Fruit fly (Drosophila melanogaster) whole organism, embryonic: ENCODE data around the gene CG3040.

Experiments used
- Atf3 ChIP-seq: fragments of 200-800 bp; sonication (Bioruptor generic); optimal IDR thresholded peaks from 3 replicates; lab custom pipeline; 2016; ENCODE audit warnings: missing biosample characterization, missing genetic modification characterization
- CG10543 ChIP-seq: fragments of 200-800 bp; sonication (Bioruptor generic); optimal IDR thresholded peaks from 3 replicates; lab custom pipeline; 2017; ENCODE audit warnings: missing biosample characterization, mild to moderate bottlenecking, missing genetic modification characterization, moderate library complexity
- CG10654 ChIP-seq: fragments of 200-800 bp; sonication (Bioruptor generic); optimal IDR thresholded peaks from 2 replicates; lab custom pipeline; 2016; ENCODE audit warnings: missing biosample characterization, missing genetic modification characterization
- CG12104 ChIP-seq: fragments of 200-800 bp; sonication (Bioruptor generic); optimal IDR thresholded peaks from 3 replicates; lab custom pipeline; 2016; ENCODE audit warnings: missing biosample characterization, missing genetic modification characterization
- CG12659 ChIP-seq: fragments of 200-800 bp; sonication (Bioruptor generic); optimal IDR thresholded peaks from 3 replicates; lab custom pipeline; 2017; ENCODE audit warnings: mild to moderate bottlenecking, missing biosample characterization, missing genetic modification reagents, missing genetic modification characterization
- CG15073 ChIP-seq: fragments of 200-800 bp; sonication (Bioruptor generic); optimal IDR thresholded peaks from 2 replicates; lab custom pipeline; 2016; ENCODE audit warnings: missing biosample characterization, missing genetic modification characterization
- CG16813 ChIP-seq: fragments of 200-800 bp; sonication (Bioruptor generic); IDR thresholded peaks from 3 replicates; pipeline ENCODE4 v1.3.6; 2022; ENCODE audit warnings: missing biosample characterization, missing genetic modification characterization; ENCODE audit not compliant: partially characterized antibody
- CG16815 ChIP-seq: fragments of 200-800 bp; sonication (Bioruptor generic); optimal IDR thresholded peaks from 3 replicates; lab custom pipeline; 2017; ENCODE audit warnings: missing biosample characterization, mild to moderate bottlenecking, missing genetic modification characterization
- CG2116 ChIP-seq: fragments of 200-800 bp; sonication (Bioruptor generic); optimal IDR thresholded peaks from 3 replicates; lab custom pipeline; 2018; ENCODE audit warnings: missing biosample characterization, mild to moderate bottlenecking, missing genetic modification characterization
- CG3163 ChIP-seq: fragments of 200-800 bp; sonication (Bioruptor generic); optimal IDR thresholded peaks from 3 replicates; lab custom pipeline; 2016; ENCODE audit warnings: missing biosample characterization, missing genetic modification characterization
- CG3407 ChIP-seq: fragments of 200-800 bp; sonication (Bioruptor generic); optimal IDR thresholded peaks from 2 replicates; lab custom pipeline; 2018; ENCODE audit warnings: missing biosample characterization, mild to moderate bottlenecking, missing genetic modification characterization
- CG3847 ChIP-seq: fragments of 200-800 bp; sonication (Bioruptor generic); IDR thresholded peaks from 2 replicates; pipeline ENCODE4 v1.3.6; 2022; ENCODE audit warnings: missing biosample characterization, missing genetic modification characterization
- CG4360 ChIP-seq: fragments of 200-800 bp; sonication (Bioruptor generic); IDR thresholded peaks from 2 replicates; pipeline ENCODE4 v1.3.6; 2022; ENCODE audit warnings: missing biosample characterization, missing genetic modification characterization
- CG4730 ChIP-seq: fragments of 200-800 bp; sonication (Bioruptor generic); IDR thresholded peaks from 2 replicates; pipeline ENCODE4 v1.3.6; 2022; ENCODE audit warnings: missing biosample characterization, missing genetic modification characterization
- CG6272 ChIP-seq: fragments of 200-800 bp; sonication (Bioruptor generic); IDR thresholded peaks from 2 replicates; pipeline ENCODE4 v1.3.6; 2022; ENCODE audit warnings: missing biosample characterization, missing genetic modification characterization
- CG7357 ChIP-seq: fragments of 200-800 bp; sonication (Bioruptor generic); IDR thresholded peaks from 3 replicates; pipeline ENCODE4 v1.3.6; 2022; ENCODE audit warnings: missing biosample characterization, missing genetic modification characterization
- CG7372 ChIP-seq: fragments of 200-800 bp; sonication (Bioruptor generic); IDR thresholded peaks from 2 replicates; pipeline ENCODE4 v1.3.6; 2022; ENCODE audit warnings: missing biosample characterization, missing genetic modification characterization
- CG7987 ChIP-seq: fragments of 200-800 bp; sonication (Bioruptor generic); optimal IDR thresholded peaks from 2 replicates; lab custom pipeline; 2018; ENCODE audit warnings: missing biosample characterization, mild to moderate bottlenecking, missing genetic modification characterization, moderate library complexity
- D19B ChIP-seq: fragments of 200-800 bp; sonication (Bioruptor generic); optimal IDR thresholded peaks from 2 replicates; lab custom pipeline; 2017; ENCODE audit warnings: missing biosample characterization, mild to moderate bottlenecking, missing genetic modification characterization
- Fer3 ChIP-seq: fragments of 200-800 bp; sonication (Bioruptor generic); optimal IDR thresholded peaks from 2 replicates; lab custom pipeline; 2018; ENCODE audit warnings: missing biosample characterization, mild to moderate bottlenecking, missing genetic modification characterization, moderate library complexity
- Gsc ChIP-seq: fragments of 200-800 bp; sonication (Bioruptor generic); IDR thresholded peaks from 2 replicates; pipeline ENCODE4 v1.3.6; 2022; ENCODE audit warnings: missing biosample characterization, missing genetic modification characterization
- Gug ChIP-seq: fragments of 200-800 bp; sonication (Bioruptor generic); IDR thresholded peaks from 4 replicates; pipeline ENCODE4 v1.3.6; 2022; ENCODE audit warnings: missing biosample characterization, missing genetic modification characterization
- HHEX ChIP-seq: fragments of 200-800 bp; sonication (Bioruptor generic); optimal IDR thresholded peaks from 3 replicates; lab custom pipeline; 2017; ENCODE audit warnings: missing biosample characterization, mild to moderate bottlenecking, missing genetic modification characterization, missing genetic modification reagents
- Hr3 ChIP-seq: fragments of 200-800 bp; sonication (Bioruptor generic); optimal IDR thresholded peaks from 3 replicates; lab custom pipeline; 2016; ENCODE audit warnings: missing biosample characterization, missing genetic modification characterization
- Kr ChIP-seq: fragments of 200-800 bp; sonication (Bioruptor generic); optimal IDR thresholded peaks from 2 replicates; lab custom pipeline; 2017; ENCODE audit warnings: missing biosample characterization, mild to moderate bottlenecking, missing genetic modification characterization
- Med ChIP-seq: fragments of 200-800 bp; sonication (Bioruptor generic); peaks from one replicate; lab custom pipeline; 2016; ENCODE audit warnings: missing biosample characterization, missing genetic modification characterization, mild to moderate bottlenecking, inconsistent platforms, moderate library complexity
- Meics ChIP-seq: fragments of 200-800 bp; sonication (Bioruptor generic); optimal IDR thresholded peaks from 2 replicates; lab custom pipeline; 2017; ENCODE audit warnings: missing biosample characterization, mild to moderate bottlenecking, missing genetic modification characterization
- Nf-YB ChIP-seq: fragments of 200-800 bp; sonication (Bioruptor generic); optimal IDR thresholded peaks from 3 replicates; lab custom pipeline; 2019; ENCODE audit warnings: missing biosample characterization, mild to moderate bottlenecking, missing genetic modification characterization, moderate library complexity
- Oli ChIP-seq: fragments of 200-800 bp; sonication (Bioruptor generic); optimal IDR thresholded peaks from 2 replicates; lab custom pipeline; 2018; ENCODE audit warnings: missing biosample characterization, mild to moderate bottlenecking, missing genetic modification characterization, moderate library complexity
- Opbp ChIP-seq: fragments of 200-800 bp; sonication (Bioruptor generic); IDR thresholded peaks from 3 replicates; pipeline ENCODE4 v1.3.6; 2022; ENCODE audit warnings: missing biosample characterization, missing genetic modification characterization; ENCODE audit not compliant: partially characterized antibody
- Scr ChIP-seq: fragments of 200-800 bp; sonication (Bioruptor generic); IDR thresholded peaks from 2 replicates; pipeline ENCODE4 v1.3.6; 2022; ENCODE audit warnings: missing biosample characterization, missing genetic modification characterization; ENCODE audit not compliant: partially characterized antibody
- Sry-β ChIP-seq: fragments of 200-800 bp; sonication (Bioruptor generic); optimal IDR thresholded peaks from 2 replicates; lab custom pipeline; 2018; ENCODE audit warnings: missing biosample characterization, mild to moderate bottlenecking, missing genetic modification characterization, moderate library complexity
- Vsx1 ChIP-seq: fragments of 200-800 bp; sonication (Bioruptor generic); optimal IDR thresholded peaks from 2 replicates; lab custom pipeline; 2017; ENCODE audit warnings: missing biosample characterization, mild to moderate bottlenecking, missing genetic modification characterization, missing genetic modification reagents
- ara ChIP-seq: fragments of 200-800 bp; sonication (Bioruptor generic); IDR thresholded peaks from 2 replicates; pipeline ENCODE4 v1.3.6; 2022; ENCODE audit warnings: missing biosample characterization, missing genetic modification characterization
- cad ChIP-seq: fragments of >200 bp; optimal IDR thresholded peaks from 2 replicates; lab custom pipeline; 2017; ENCODE audit warnings: missing biosample characterization, missing genetic modification characterization
- crc ChIP-seq: fragments of 200-800 bp; sonication (Bioruptor generic); optimal IDR thresholded peaks from 2 replicates; lab custom pipeline; 2016; ENCODE audit warnings: missing biosample characterization, missing genetic modification characterization
- dpn ChIP-seq, 2 experiments: fragments of 200-800 bp; sonication (Bioruptor generic); optimal IDR thresholded peaks; 3 replicates each; lab custom pipeline; 2016; ENCODE audit warnings: missing biosample characterization in 2 of 2, missing genetic modification characterization in 2 of 2
- fd96Cb ChIP-seq: fragments of 200-800 bp; sonication (Bioruptor generic); optimal IDR thresholded peaks from 2 replicates; lab custom pipeline; 2018; ENCODE audit warnings: missing biosample characterization, mild to moderate bottlenecking, missing genetic modification characterization, moderate library complexity
- gem ChIP-seq: fragments of 200-800 bp; sonication (Bioruptor generic); optimal IDR thresholded peaks from 2 replicates; lab custom pipeline; 2019; ENCODE audit warnings: missing biosample characterization, mild to moderate bottlenecking, missing genetic modification characterization, moderate library complexity
- grn ChIP-seq: fragments of 200-800 bp; sonication (Bioruptor generic); optimal IDR thresholded peaks from 3 replicates; lab custom pipeline; 2017; ENCODE audit warnings: missing biosample characterization, missing genetic modification characterization
- klu ChIP-seq: fragments of 200-800 bp; sonication (Bioruptor generic); IDR thresholded peaks from 2 replicates; pipeline ENCODE4 v1.3.6; 2022; ENCODE audit warnings: missing biosample characterization, missing genetic modification characterization
- lov ChIP-seq, 2 experiments: fragments of 200-800 bp in 1 of 2; fragments of >200 bp in 1 of 2; sonication (Bioruptor generic) in 1 of 2; IDR thresholded peaks in 1 of 2; optimal IDR thresholded peaks in 1 of 2; 2 replicates in 1 of 2; 3 replicates in 1 of 2; pipeline versions ENCODE4 v1.3.6 to Lab custom; 2017 to 2022; ENCODE audit warnings: missing biosample characterization in 1 of 2, missing genetic modification characterization in 1 of 2
- pfk ChIP-seq: fragments of 200-800 bp; sonication (Bioruptor generic); optimal IDR thresholded peaks from 2 replicates; lab custom pipeline; 2018; ENCODE audit warnings: missing biosample characterization, mild to moderate bottlenecking, missing genetic modification characterization, moderate library complexity
- pho ChIP-seq: fragments of 200-800 bp; sonication (Bioruptor generic); optimal IDR thresholded peaks from 2 replicates; lab custom pipeline; 2016; ENCODE audit warnings: missing biosample characterization, missing genetic modification characterization
- salm ChIP-seq: fragments of 200-800 bp; sonication (Bioruptor generic); optimal IDR thresholded peaks from 2 replicates; lab custom pipeline; 2018; ENCODE audit warnings: missing biosample characterization, mild to moderate bottlenecking, missing genetic modification characterization
- sc ChIP-seq, 3 experiments: fragments of >200 bp in 2 of 3; fragments of 200-800 bp in 1 of 3; sonication (Bioruptor generic) in 1 of 3; optimal IDR thresholded peaks; 2 replicates in 2 of 3; 3 replicates in 1 of 3; lab custom pipeline; 2017; ENCODE audit warnings: mild to moderate bottlenecking in 1 of 3, missing biosample characterization in 1 of 3, missing genetic modification characterization in 1 of 3, missing genetic modification reagents in 1 of 3
- scrt ChIP-seq: fragments of 200-800 bp; sonication (Bioruptor generic); optimal IDR thresholded peaks from 2 replicates; lab custom pipeline; 2018; ENCODE audit warnings: missing biosample characterization, mild to moderate bottlenecking, missing genetic modification characterization, moderate library complexity
- sisA ChIP-seq: fragments of 200-800 bp; sonication (Bioruptor generic); IDR thresholded peaks from 2 replicates; pipeline ENCODE4 v1.3.6; 2022; ENCODE audit warnings: missing biosample characterization, missing genetic modification characterization
- sr ChIP-seq: fragments of 200-800 bp; sonication (Bioruptor generic); IDR thresholded peaks from 3 replicates; pipeline ENCODE4 v1.3.6; 2022; ENCODE audit warnings: missing biosample characterization, missing genetic modification characterization
- trh ChIP-seq: fragments of 200-800 bp; sonication (Bioruptor generic); optimal IDR thresholded peaks from 2 replicates; lab custom pipeline; 2016; ENCODE audit warnings: missing biosample characterization, missing genetic modification characterization
- zf30C ChIP-seq: fragments of 200-800 bp; sonication (Bioruptor generic); optimal IDR thresholded peaks from 3 replicates; lab custom pipeline; 2018; ENCODE audit warnings: missing biosample characterization, mild to moderate bottlenecking, missing genetic modification characterization

The CG3040 gene

DNA sequence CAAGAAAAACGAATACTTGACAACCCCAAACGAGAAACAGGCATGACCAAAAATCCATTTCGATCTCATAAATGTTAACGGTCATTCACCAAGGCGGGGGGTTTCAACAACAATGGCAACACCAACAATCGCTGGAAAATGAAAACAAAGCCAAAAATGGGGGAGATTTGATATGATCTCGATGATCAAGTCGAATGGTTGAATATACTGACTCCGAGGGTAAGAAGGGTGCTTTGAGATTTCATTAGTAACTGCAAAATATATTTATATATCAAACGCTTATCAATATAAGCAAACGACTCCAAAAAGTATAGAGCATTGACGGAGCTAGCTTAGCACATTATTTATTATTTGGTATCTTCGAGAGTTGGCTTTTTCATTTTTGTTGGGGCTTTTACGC lies 16.9 kb upstream of the CG3040 start (continued):
- no peak for TF ChIP-seq cad (GFP tag; lab: Kevin White, UChicago)
- no peak for TF ChIP-seq ara
- TF ChIP-seq CG10543 (GFP tag; lab: Kevin White, UChicago) = no peak
- TF ChIP-seq CG7372 = no peak
- peak; percentile 44 for TF ChIP-seq grn (GFP tag; lab: Kevin White, UChicago)
- TF ChIP-seq CG6272 (GFP tag; lab: Robert Waterston, UW) = no peak
- no peak for TF ChIP-seq Fer3 (tag; lab: Kevin White, UChicago)
- TF ChIP-seq CG4360 (GFP tag; lab: Robert Waterston, UW) = no peak
- TF ChIP-seq gem (tag; lab: Kevin White, UChicago) = peak; percentile 34
- TF ChIP-seq CG4730 (GFP tag; lab: Robert Waterston, UW) = no peak
- TF ChIP-seq scrt (GFP tag; lab: Kevin White, UChicago) = no peak
- no peak for TF ChIP-seq Oli (tag; lab: Kevin White, UChicago)
- TF ChIP-seq pho (GFP tag; lab: Kevin White, UChicago) = no peak
- TF ChIP-seq Vsx1 (GFP tag; lab: Kevin White, UChicago) = no peak
- no peak for TF ChIP-seq Gug (GFP tag; lab: Robert Waterston, UW)
- TF ChIP-seq dpn (GFP tag; optimal IDR thresholded peaks at IDR 0.05; lab: Kevin White, UChicago) = no peak
- no peak for TF ChIP-seq CG12659
- TF ChIP-seq salm (tag; lab: Kevin White, UChicago) = no peak
- TF ChIP-seq CG16815 (GFP tag; lab: Kevin White, UChicago) = no peak
- no peak for TF ChIP-seq crc (GFP tag; lab: Kevin White, UChicago)
- no peak for TF ChIP-seq Sry-β (GFP tag; lab: Kevin White, UChicago)
- no peak for TF ChIP-seq CG16813 (GFP tag; lab: Robert Waterston, UW)
- no peak for TF ChIP-seq CG3163
- no peak for TF ChIP-seq CG3407 (GFP tag; lab: Kevin White, UChicago)
- TF ChIP-seq trh (GFP tag; lab: Kevin White, UChicago) = no peak
- TF ChIP-seq HHEX (GFP tag; lab: Kevin White, UChicago) = no peak
- TF ChIP-seq CG7357 (GFP tag; lab: Robert Waterston, UW) = no peak
- no peak for TF ChIP-seq Scr (GFP tag; lab: Robert Waterston, UW)
- TF ChIP-seq sr = no peak
- no peak for TF ChIP-seq Opbp (GFP tag; lab: Robert Waterston, UW)
- TF ChIP-seq klu (GFP tag; lab: Robert Waterston, UW) = no peak
- no peak for TF ChIP-seq D19B (GFP tag; lab: Kevin White, UChicago)
- no peak for TF ChIP-seq lov (optimal IDR thresholded peaks at IDR 0.05; lab: Kevin White, UChicago)
- TF ChIP-seq lov (GFP tag; IDR thresholded peaks at IDR 0.05; lab: Robert Waterston, UW) = no peak
- no peak for TF ChIP-seq CG3847 (GFP tag; lab: Robert Waterston, UW)
- TF ChIP-seq Kr (GFP tag; lab: Kevin White, UChicago) = no peak
- no peak for TF ChIP-seq CG2116 (GFP tag; lab: Kevin White, UChicago)
- no peak for TF ChIP-seq CG7987
- no peak for TF ChIP-seq Meics (GFP tag; lab: Kevin White, UChicago)
- TF ChIP-seq sc (optimal IDR thresholded peaks at IDR 0.05; lab: Kevin White, UChicago) = no peak
- TF ChIP-seq sc (GFP tag; optimal IDR thresholded peaks at IDR 0.05; lab: Kevin White, UChicago) = no peak
- TF ChIP-seq Med = peak; percentile 72
- TF ChIP-seq Hr3 (GFP tag; lab: Kevin White, UChicago) = no peak
- TF ChIP-seq zf30C (GFP tag; lab: Kevin White, UChicago) = no peak
- TF ChIP-seq CG15073 (GFP tag; lab: Kevin White, UChicago) = no peak
- no peak for TF ChIP-seq pfk (GFP tag; lab: Kevin White, UChicago)
- TF ChIP-seq sisA (GFP tag; lab: Robert Waterston, UW) = 0 out of 2 replicates have a peak, but pooled peaks have one; percentile 7
- no peak for TF ChIP-seq CG10654 (GFP tag; lab: Kevin White, UChicago)
- peak; percentile 14 for TF ChIP-seq fd96Cb (tag; lab: Kevin White, UChicago)
- TF ChIP-seq Gsc (GFP tag; lab: Robert Waterston, UW) = no peak
- TF ChIP-seq Atf3 (GFP tag; lab: Kevin White, UChicago) = no peak
- no peak for TF ChIP-seq CG12104 (GFP tag; lab: Kevin White, UChicago)
- TF ChIP-seq Nf-YB (GFP tag; lab: Kevin White, UChicago) = no peak
